Fruit fly (Drosophila melanogaster) whole organism, embryonic: ENCODE measurements around the gene Dfd.

ENCODE experiments used
- CG10366 ChIP-seq: fragments of 200-800 bp; sonication (Bioruptor generic); IDR thresholded peaks from 2 replicates; pipeline ENCODE4 v1.3.6; 2022; ENCODE audit warnings: missing biosample characterization, missing genetic modification characterization
- CG10543 ChIP-seq: fragments of 200-800 bp; sonication (Bioruptor generic); optimal IDR thresholded peaks from 3 replicates; lab custom pipeline; 2017; ENCODE audit warnings: missing biosample characterization, mild to moderate bottlenecking, missing genetic modification characterization, moderate library complexity
- CG10979 ChIP-seq: fragments of 200-800 bp; sonication (Bioruptor generic); optimal IDR thresholded peaks from 2 replicates; lab custom pipeline; 2018; ENCODE audit warnings: missing biosample characterization, mild to moderate bottlenecking, missing genetic modification characterization, moderate library complexity
- CG11695 ChIP-seq: fragments of 200-800 bp; sonication (Bioruptor generic); IDR thresholded peaks from 3 replicates; pipeline ENCODE4 v1.3.6; 2022; ENCODE audit warnings: missing biosample characterization, missing genetic modification characterization
- CG12299 ChIP-seq: fragments of 200-800 bp; sonication (Bioruptor generic); optimal IDR thresholded peaks from 2 replicates; lab custom pipeline; 2018; ENCODE audit warnings: missing biosample characterization, mild to moderate bottlenecking, missing genetic modification characterization
- CG14014 ChIP-seq: fragments of 200-800 bp; sonication (Bioruptor generic); IDR thresholded peaks from 2 replicates; pipeline ENCODE4 v1.3.6; 2022; ENCODE audit warnings: missing biosample characterization, missing genetic modification characterization
- CG16813 ChIP-seq: fragments of 200-800 bp; sonication (Bioruptor generic); IDR thresholded peaks from 3 replicates; pipeline ENCODE4 v1.3.6; 2022; ENCODE audit warnings: missing biosample characterization, missing genetic modification characterization; ENCODE audit not compliant: partially characterized antibody
- CG16863 ChIP-seq: fragments of 200-800 bp; sonication (Bioruptor generic); optimal IDR thresholded peaks from 3 replicates; lab custom pipeline; 2016; ENCODE audit warnings: missing biosample characterization, missing genetic modification characterization
- CG17328 ChIP-seq: fragments of 200-800 bp; sonication (Bioruptor generic); IDR thresholded peaks from 2 replicates; pipeline ENCODE4 v1.3.6; 2022; ENCODE audit warnings: missing biosample characterization, missing genetic modification characterization
- CG1792 ChIP-seq: fragments of 200-800 bp; sonication (Bioruptor generic); optimal IDR thresholded peaks from 2 replicates; lab custom pipeline; 2016; ENCODE audit warnings: missing biosample characterization, missing genetic modification characterization
- CG2678 ChIP-seq: fragments of 200-800 bp; sonication (Bioruptor generic); optimal IDR thresholded peaks from 3 replicates; lab custom pipeline; 2019; ENCODE audit warnings: missing biosample characterization, mild to moderate bottlenecking, missing genetic modification characterization, moderate library complexity
- CG2875 ChIP-seq: fragments of 200-800 bp; sonication (Bioruptor generic); optimal IDR thresholded peaks from 2 replicates; lab custom pipeline; 2017; ENCODE audit warnings: missing biosample characterization, mild to moderate bottlenecking, missing genetic modification characterization, missing genetic modification reagents
- CG30020 ChIP-seq: fragments of 200-800 bp; optimal IDR thresholded peaks from 2 replicates; lab custom pipeline; 2019; ENCODE audit warnings: missing biosample characterization, mild to moderate bottlenecking, missing genetic modification characterization, moderate library complexity
- CG31388 ChIP-seq: fragments of 200-800 bp; sonication (Bioruptor generic); optimal IDR thresholded peaks from 2 replicates; lab custom pipeline; 2016; ENCODE audit warnings: missing biosample characterization, missing genetic modification characterization
- CG3995 ChIP-seq: fragments of 200-800 bp; sonication (Bioruptor generic); optimal IDR thresholded peaks from 3 replicates; lab custom pipeline; 2016; ENCODE audit warnings: missing biosample characterization, missing genetic modification characterization
- CG4730 ChIP-seq: fragments of 200-800 bp; sonication (Bioruptor generic); IDR thresholded peaks from 2 replicates; pipeline ENCODE4 v1.3.6; 2022; ENCODE audit warnings: missing biosample characterization, missing genetic modification characterization
- CG6791 ChIP-seq: fragments of 200-800 bp; sonication (Bioruptor generic); IDR thresholded peaks from 3 replicates; pipeline ENCODE4 v1.3.6; 2022; ENCODE audit warnings: missing biosample characterization, missing genetic modification characterization; ENCODE audit not compliant: partially characterized antibody
- CG7839 ChIP-seq: fragments of 200-800 bp; sonication (Bioruptor generic); optimal IDR thresholded peaks from 3 replicates; lab custom pipeline; 2018; ENCODE audit warnings: missing biosample characterization, mild to moderate bottlenecking, missing genetic modification characterization, moderate library complexity
- CG8281 ChIP-seq: fragments of 200-800 bp; sonication (Bioruptor generic); optimal IDR thresholded peaks from 2 replicates; lab custom pipeline; 2018; ENCODE audit warnings: missing biosample characterization, mild to moderate bottlenecking, missing genetic modification characterization, moderate library complexity
- CTCF ChIP-seq: fragments of 200-800 bp; sonication (Bioruptor generic); optimal IDR thresholded peaks from 2 replicates; lab custom pipeline; 2017; ENCODE audit warnings: missing biosample characterization, mild to moderate bottlenecking, missing genetic modification characterization, moderate library complexity
- Dip2 ChIP-seq: fragments of 200-800 bp; sonication (Bioruptor generic); IDR thresholded peaks from 2 replicates; pipeline ENCODE4 v1.3.6; 2022; ENCODE audit warnings: missing biosample characterization, missing genetic modification characterization
- Eip74EF ChIP-seq, 2 experiments: fragments of 200-800 bp in 1 of 2; fragments of >200 bp in 1 of 2; sonication (Bioruptor generic) in 1 of 2; optimal IDR thresholded peaks; 2 replicates each; lab custom pipeline; 2017 to 2019; ENCODE audit warnings: missing biosample characterization in 2 of 2, missing genetic modification characterization in 2 of 2, mild to moderate bottlenecking in 1 of 2, moderate library complexity in 1 of 2
- H15 ChIP-seq: fragments of 200-800 bp; sonication (Bioruptor generic); IDR thresholded peaks from 3 replicates; pipeline ENCODE4 v1.3.6; 2022; ENCODE audit warnings: missing biosample characterization, missing genetic modification characterization
- Mad ChIP-seq: fragments of 200-800 bp; sonication (Bioruptor generic); optimal IDR thresholded peaks from 2 replicates; lab custom pipeline; 2016; ENCODE audit warnings: missing biosample characterization, missing genetic modification characterization
- Meics ChIP-seq: fragments of 200-800 bp; sonication (Bioruptor generic); optimal IDR thresholded peaks from 2 replicates; lab custom pipeline; 2017; ENCODE audit warnings: missing biosample characterization, mild to moderate bottlenecking, missing genetic modification characterization
- Myb ChIP-seq: fragments of 200-800 bp; sonication (Bioruptor generic); optimal IDR thresholded peaks from 2 replicates; lab custom pipeline; 2016; ENCODE audit warnings: missing biosample characterization, missing genetic modification characterization
- NfI ChIP-seq: fragments of 200-800 bp; sonication (Bioruptor generic); optimal IDR thresholded peaks from 3 replicates; lab custom pipeline; 2018; ENCODE audit warnings: missing biosample characterization, mild to moderate bottlenecking, missing genetic modification characterization, moderate library complexity
- Sox100B ChIP-seq: fragments of 200-800 bp; sonication (Bioruptor generic); optimal IDR thresholded peaks from 3 replicates; lab custom pipeline; 2018; ENCODE audit warnings: missing biosample characterization, mild to moderate bottlenecking, missing genetic modification characterization
- Spps ChIP-seq: fragments of 200-800 bp; sonication (Bioruptor generic); optimal IDR thresholded peaks from 2 replicates; lab custom pipeline; 2018; ENCODE audit warnings: missing biosample characterization, mild to moderate bottlenecking, missing genetic modification characterization
- Stat92E ChIP-seq, 3 experiments: fragments of >200 bp in 2 of 3; fragments of 200-800 bp in 1 of 3; sonication (Bioruptor generic) in 1 of 3; optimal IDR thresholded peaks; 2 replicates each; lab custom pipeline; 2017 to 2019; ENCODE audit warnings: missing biosample characterization in 3 of 3, missing genetic modification characterization in 3 of 3, mild to moderate bottlenecking in 1 of 3, moderate library complexity in 1 of 3
- Xrp1 ChIP-seq: fragments of 200-800 bp; sonication (Bioruptor generic); IDR thresholded peaks from 2 replicates; pipeline ENCODE4 v1.3.6; 2022; ENCODE audit warnings: missing biosample characterization, missing genetic modification characterization
- ab ChIP-seq: fragments of 200-800 bp; sonication (Bioruptor generic); optimal IDR thresholded peaks from 2 replicates; lab custom pipeline; 2016; ENCODE audit warnings: missing biosample characterization, missing genetic modification characterization
- ac ChIP-seq: fragments of 200-800 bp; sonication (Bioruptor generic); optimal IDR thresholded peaks from 3 replicates; lab custom pipeline; 2017; ENCODE audit warnings: missing biosample characterization, mild to moderate bottlenecking, missing genetic modification characterization
- bigmax ChIP-seq: fragments of 200-800 bp; sonication (Bioruptor generic); optimal IDR thresholded peaks from 2 replicates; lab custom pipeline; 2018; ENCODE audit warnings: missing biosample characterization, mild to moderate bottlenecking, missing genetic modification characterization
- corto ChIP-seq: fragments of 200-800 bp; sonication (Bioruptor generic); optimal IDR thresholded peaks from 2 replicates; lab custom pipeline; 2016; ENCODE audit warnings: missing biosample characterization, mild to moderate bottlenecking, missing genetic modification characterization, moderate library complexity
- eve ChIP-seq, 2 experiments: fragments of >200 bp; optimal IDR thresholded peaks; 2 replicates each; lab custom pipeline; 2017; ENCODE audit warnings: missing biosample characterization in 2 of 2, missing genetic modification characterization in 2 of 2
- grau ChIP-seq: fragments of 200-800 bp; optimal IDR thresholded peaks from 3 replicates; lab custom pipeline; 2019; ENCODE audit warnings: missing biosample characterization, mild to moderate bottlenecking, missing genetic modification characterization, moderate library complexity
- ham ChIP-seq: fragments of 200-800 bp; sonication (Bioruptor generic); IDR thresholded peaks from 2 replicates; pipeline ENCODE4 v1.3.6; 2022; ENCODE audit warnings: missing biosample characterization, missing genetic modification characterization
- insv ChIP-seq, 2 experiments: fragments of 200-800 bp; sonication (Bioruptor generic); optimal IDR thresholded peaks; 3 replicates each; lab custom pipeline; 2016 to 2018; ENCODE audit warnings: missing biosample characterization in 2 of 2, missing genetic modification characterization in 2 of 2
- inv ChIP-seq: fragments of 200-800 bp; sonication (Bioruptor generic); IDR thresholded peaks from 2 replicates; pipeline ENCODE4 v1.3.6; 2022; ENCODE audit warnings: missing biosample characterization, missing genetic modification characterization; ENCODE audit not compliant: partially characterized antibody
- maf-S ChIP-seq: fragments of 200-800 bp; sonication (Bioruptor generic); optimal IDR thresholded peaks from 2 replicates; lab custom pipeline; 2016; ENCODE audit warnings: missing biosample characterization, missing genetic modification characterization
- p53 ChIP-seq: fragments of 200-800 bp; sonication (Bioruptor generic); optimal IDR thresholded peaks from 2 replicates; lab custom pipeline; 2016; ENCODE audit warnings: missing biosample characterization, missing genetic modification characterization
- rib ChIP-seq: fragments of 200-800 bp; sonication (Bioruptor generic); IDR thresholded peaks from 2 replicates; pipeline ENCODE4 v1.3.6; 2022; ENCODE audit warnings: missing biosample characterization, missing genetic modification characterization
- run ChIP-seq: fragments of 200-800 bp; sonication (Bioruptor generic); optimal IDR thresholded peaks from 3 replicates; lab custom pipeline; 2018; ENCODE audit warnings: missing biosample characterization, mild to moderate bottlenecking, missing genetic modification characterization
- sr ChIP-seq: fragments of 200-800 bp; sonication (Bioruptor generic); IDR thresholded peaks from 3 replicates; pipeline ENCODE4 v1.3.6; 2022; ENCODE audit warnings: missing biosample characterization, missing genetic modification characterization
- ssp ChIP-seq: fragments of 200-800 bp; sonication (Bioruptor generic); IDR thresholded peaks from 2 replicates; pipeline ENCODE4 v1.3.6; 2022; ENCODE audit warnings: missing biosample characterization, missing genetic modification characterization
- unpg ChIP-seq: fragments of 200-800 bp; sonication (Bioruptor generic); optimal IDR thresholded peaks from 3 replicates; lab custom pipeline; 2018; ENCODE audit warnings: missing biosample characterization, mild to moderate bottlenecking, missing genetic modification characterization, moderate library complexity
- usp ChIP-seq: fragments of >200 bp; optimal IDR thresholded peaks from 2 replicates; lab custom pipeline; 2017; ENCODE audit warnings: missing biosample characterization, missing genetic modification characterization
- z ChIP-seq: fragments of 200-800 bp; sonication (Bioruptor generic); IDR thresholded peaks from 3 replicates; pipeline ENCODE4 v1.3.6; 2022; ENCODE audit warnings: missing biosample characterization, missing genetic modification characterization
- zen2 ChIP-seq: fragments of 200-800 bp; sonication (Bioruptor generic); IDR thresholded peaks from 3 replicates; pipeline ENCODE4 v1.3.6; 2022; ENCODE audit warnings: missing biosample characterization, missing genetic modification characterization; ENCODE audit not compliant: partially characterized antibody

Dfd gene

dm6 chr3R:6762794-6763407, 28.7 kb upstream of the Dfd start (continued):
- TF ChIP-seq grau (tag; lab: Kevin White, UChicago) (peak; percentile 88), zen2 (GFP tag; lab: Robert Waterston, UW) (no peak), ssp (GFP tag; lab: Robert Waterston, UW) (peak; percentile 54), Eip74EF (GFP tag; optimal IDR thresholded peaks at IDR 0.05; lab: Kevin White, UChicago) (peak in 1 of 2 experiments; percentile 84), CG10979 (tag; lab: Kevin White, UChicago) (peak; percentile 98), CG17328 (GFP tag; lab: Robert Waterston, UW) (peak; percentile 78; the same call in 1 of the 2 replicates), Spps (tag; lab: Kevin White, UChicago) (peak; percentile 94), Dip2 (GFP tag; lab: Robert Waterston, UW) (no peak), ac (GFP tag; lab: Kevin White, UChicago) (peak; percentile 92), eve (GFP tag; optimal IDR thresholded peaks at IDR 0.05; lab: Kevin White, UChicago) (peak; percentile 45 to 90), corto (no peak), Myb (GFP tag; lab: Kevin White, UChicago) (peak; percentile 0), CG7839 (tag; lab: Kevin White, UChicago) (peak; percentile 93), usp (GFP tag; lab: Kevin White, UChicago) (no peak), H15 (GFP tag; lab: Robert Waterston, UW) (0 out of 3 replicates have a peak, but pooled peaks have one; percentile 44), CG16863 (GFP tag; lab: Kevin White, UChicago) (peak; percentile 31), maf-S (GFP tag; lab: Kevin White, UChicago) (no peak), z (no peak), bigmax (no peak), CG1792 (peak; percentile 35), CG4730 (GFP tag; lab: Robert Waterston, UW) (peak; percentile 58), CTCF (GFP tag; lab: Kevin White, UChicago) (no peak), insv (GFP tag; optimal IDR thresholded peaks at IDR 0.05; lab: Kevin White, UChicago) (peak in 1 of 2 experiments; percentile 31), CG31388 (GFP tag; lab: Kevin White, UChicago) (no peak), Meics (GFP tag; lab: Kevin White, UChicago) (peak; percentile 54), CG10366 (GFP tag; lab: Robert Waterston, UW) (peak; percentile 26; the same call in 1 of the 2 replicates), unpg (peak; percentile 89), sr (GFP tag; lab: Robert Waterston, UW) (no peak), CG2678 (peak; percentile 90), ham (GFP tag; lab: Robert Waterston, UW) (no peak), CG2875 (GFP tag; lab: Kevin White, UChicago) (peak; percentile 84), Mad (peak; percentile 51), CG11695 (peak; percentile 82), rib (GFP tag; lab: Robert Waterston, UW) (no peak), p53 (GFP tag; lab: Kevin White, UChicago) (peak; percentile 9), CG12299 (tag; lab: Kevin White, UChicago) (peak; percentile 61), Sox100B (GFP tag; lab: Kevin White, UChicago) (peak; percentile 90), CG16813 (GFP tag; lab: Robert Waterston, UW) (no peak), CG10543 (GFP tag; lab: Kevin White, UChicago) (no peak), inv (GFP tag; lab: Robert Waterston, UW) (no peak), Xrp1 (GFP tag; lab: Robert Waterston, UW) (peak; percentile 94), CG8281 (tag; lab: Kevin White, UChicago) (peak; percentile 60), NfI (peak; percentile 29), ab (GFP tag; lab: Kevin White, UChicago) (no peak), Stat92E (GFP tag; optimal IDR thresholded peaks at IDR 0.05; lab: Kevin White, UChicago) (peak in 1 of 3 experiments; percentile 92), CG3995 (GFP tag; lab: Kevin White, UChicago) (no peak), CG14014 (no peak), CG6791 (GFP tag; lab: Robert Waterston, UW) (no peak), run (tag; lab: Kevin White, UChicago) (peak; percentile 51), CG30020 (tag; lab: Kevin White, UChicago) (peak; percentile 83)
